Fruit fly (Drosophila melanogaster): Measurements from ENCODE around the gene CG44954.
A peak's percentile ranks its signal among the peaks of the same experiment; 100 is the strongest.

The CG44954 gene

dm6 chr3R:30601440-30602256, 20.1 kb downstream of the CG44954 start, which contains the start of the genes CG2246 and CG31021 (continued):
- TF ChIP-seq CG8281 (tag; optimal IDR thresholded peaks at IDR 0.05) (no peak), CG6254 (GFP tag; optimal IDR thresholded peaks at IDR 0.05) (no peak), aop (GFP tag; IDR thresholded peaks at IDR 0.05) (no peak), ind (GFP tag; optimal IDR thresholded peaks at IDR 0.05) (peak; percentile 57), Rx (GFP tag; IDR thresholded peaks at IDR 0.05) (peak; percentile 15; the same call in 1 of the 2 replicates), chinmo (GFP tag; IDR thresholded peaks at IDR 0.05; ENCODE audit: partially characterized antibody) (peak; percentile 71; the same call in 1 of the 4 replicates), ab (GFP tag; optimal IDR thresholded peaks at IDR 0.05) (peak; percentile 77), Bdp1 (GFP tag; optimal IDR thresholded peaks at IDR 0.05) (peak; percentile 51), CG5180 (GFP tag; optimal IDR thresholded peaks at IDR 0.05) (no peak), bbx (GFP tag; IDR thresholded peaks at IDR 0.05; ENCODE audit: partially characterized antibody) (peak; percentile 79), lola (GFP tag; optimal IDR thresholded peaks at IDR 0.05) (peak in 1 of 3 experiments; percentile 52), vvl (GFP tag; IDR thresholded peaks at IDR 0.05) (peak; percentile 80; the same call in 1 of the 2 replicates), HLHmδ (GFP tag; optimal IDR thresholded peaks at IDR 0.05) (no peak), nerfin-2 (GFP tag; IDR thresholded peaks at IDR 0.05; ENCODE audit: partially characterized antibody) (peak; percentile 71), CG15269 (tag; optimal IDR thresholded peaks at IDR 0.05) (peak; percentile 28), twi (tag; optimal IDR thresholded peaks at IDR 0.05) (no peak), lilli (GFP tag; optimal IDR thresholded peaks at IDR 0.05) (peak; percentile 68), Mad (GFP tag; optimal IDR thresholded peaks at IDR 0.05) (no peak), CG13287 (GFP tag; IDR thresholded peaks at IDR 0.05; ENCODE audit: partially characterized antibody) (peak; percentile 85), Sin3A (optimal IDR thresholded peaks at IDR 0.05) (peak; percentile 80), Chrac-16 (GFP tag; optimal IDR thresholded peaks at IDR 0.05) (peak; percentile 34), gfzf (GFP tag; optimal IDR thresholded peaks at IDR 0.05) (peak; percentile 56), grau (tag; optimal IDR thresholded peaks at IDR 0.05) (peak; percentile 45), CG9876 (GFP tag; optimal IDR thresholded peaks at IDR 0.05) (peak; percentile 63), CG32532 (GFP tag; IDR thresholded peaks at IDR 0.05) (peak; percentile 72), fd64A (GFP tag; optimal IDR thresholded peaks at IDR 0.05) (no peak), Bgb (GFP tag; IDR thresholded peaks at IDR 0.05; ENCODE audit: partially characterized antibody) (peak; percentile 88), Deaf1 (tag; optimal IDR thresholded peaks at IDR 0.05) (peak; percentile 11), CG17361 (GFP tag; IDR thresholded peaks at IDR 0.05) (peak; percentile 74), CG18262 (tag; optimal IDR thresholded peaks at IDR 0.05) (peak; percentile 47), CG10979 (tag; optimal IDR thresholded peaks at IDR 0.05) (peak; percentile 25), zen (tag; optimal IDR thresholded peaks at IDR 0.05) (peak; percentile 29), CG11085 (GFP tag; IDR thresholded peaks at IDR 0.05) (peak; percentile 66), MBD-R2 (GFP tag; IDR thresholded peaks at IDR 0.05) (peak; percentile 73; the same call in 1 of the 2 replicates), fd96Cb (tag; optimal IDR thresholded peaks at IDR 0.05) (peak; percentile 24), gsb-n (tag; optimal IDR thresholded peaks at IDR 0.05) (peak; percentile 9), CG13624 (GFP tag; optimal IDR thresholded peaks at IDR 0.05) (peak; percentile 76), HmgZ (tag; optimal IDR thresholded peaks at IDR 0.05) (peak; percentile 44), CG17829 (tag; optimal IDR thresholded peaks at IDR 0.05) (peak; percentile 59), bsh (GFP tag; optimal IDR thresholded peaks at IDR 0.05) (peak in 1 of 2 experiments; percentile 4), CG11398 (GFP tag; optimal IDR thresholded peaks at IDR 0.05) (no peak), CG1792 (GFP tag; optimal IDR thresholded peaks at IDR 0.05) (peak; percentile 25), CG14710 (tag; optimal IDR thresholded peaks at IDR 0.05) (peak; percentile 73), bcd (GFP tag; optimal IDR thresholded peaks at IDR 0.05) (peak; percentile 60), tin (GFP tag; optimal IDR thresholded peaks at IDR 0.05) (peak; percentile 58), knrl (GFP tag; IDR thresholded peaks at IDR 0.05; ENCODE audit: partially characterized antibody) (peak; percentile 85), trh (GFP tag; optimal IDR thresholded peaks at IDR 0.05) (peak; percentile 45), chif (GFP tag; optimal IDR thresholded peaks at IDR 0.05) (peak; percentile 43 to 70)
